Worm (Caenorhabditis elegans): ENCODE measurements around the gene F59B10.3.

The F59B10.3 gene

ce11 chrII:10555484-10556075 is 45.2 kb downstream of the F59B10.3 start (continued):
- no peak for TF ChIP-seq ZK185.1 (tag; optimal IDR thresholded peaks at IDR 0.05; ENCODE audit: poor library complexity, severe bottlenecking)
- TF ChIP-seq snpc-4 (GFP tag; optimal IDR thresholded peaks at IDR 0.05), result no peak
- TF ChIP-seq snpc-4 (tag; optimal IDR thresholded peaks at IDR 0.05), result peak in 2 of 4 experiments; percentile 36 to 68
- no peak for TF ChIP-seq rec-8 (tag; optimal IDR thresholded peaks at IDR 0.05)
- peak; percentile 66 for TF ChIP-seq zfh-2 (GFP tag; conservative IDR thresholded peaks at IDR 0.05)
- TF ChIP-seq him-1 (tag; optimal IDR thresholded peaks at IDR 0.05), result no peak
- no peak for TF ChIP-seq ceh-27 (GFP tag; optimal IDR thresholded peaks at IDR 0.05)
- TF ChIP-seq lsy-27 (tag; optimal IDR thresholded peaks at IDR 0.05; ENCODE audit: borderline replicate concordance, insufficient read depth), result no peak
- no peak for TF ChIP-seq ceh-100 (GFP tag; IDR thresholded peaks at IDR 0.05)
- no peak for TF ChIP-seq Y53F4B.3 (GFP tag; IDR thresholded peaks at IDR 0.05)
- TF ChIP-seq atf-7 (tag; optimal IDR thresholded peaks at IDR 0.05), result peak; percentile 30
- TF ChIP-seq C06A6.2 (GFP tag; conservative IDR thresholded peaks at IDR 0.05), result no peak; the same call in 1 of the 2 replicates
- no peak for TF ChIP-seq D2030.7 (GFP tag; IDR thresholded peaks at IDR 0.05)

DNA sequence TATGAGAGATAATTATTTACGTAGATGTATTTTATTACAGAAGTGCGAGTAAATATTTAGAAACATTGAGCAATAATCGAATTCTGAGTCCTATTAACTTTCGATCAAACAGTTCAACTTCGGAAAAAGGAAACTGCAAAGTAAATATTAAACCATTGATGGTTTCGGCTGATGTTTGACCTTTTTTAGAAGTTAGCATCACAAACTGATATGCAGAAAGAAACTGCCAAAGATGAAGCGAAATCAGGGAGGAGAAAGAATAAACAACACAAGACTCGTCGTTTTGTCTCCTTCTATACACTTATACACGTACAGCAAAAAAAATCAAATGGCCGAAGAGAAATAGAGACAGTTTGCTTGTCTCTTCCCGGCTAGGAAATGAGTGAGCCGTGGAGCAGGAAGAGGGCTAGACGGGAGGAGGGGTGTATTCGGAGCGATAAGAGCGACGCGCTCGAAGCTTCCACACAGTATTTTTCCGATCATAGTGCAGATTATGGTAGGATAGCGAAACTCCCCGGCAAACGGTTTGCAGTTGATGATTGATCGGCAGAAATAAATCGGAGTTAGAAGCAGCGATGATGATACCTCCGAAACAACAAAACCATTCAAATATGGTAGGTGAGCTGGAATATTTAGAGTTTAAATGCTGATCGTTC is 46.3 kb downstream of the F59B10.3 start:
- TF ChIP-seq Y53F4B.3 (GFP tag; IDR thresholded peaks at IDR 0.05), result no peak
- TF ChIP-seq lin-40 (tag; optimal IDR thresholded peaks at IDR 0.05), result no peak
- no peak for TF ChIP-seq xnd-1 (tag; optimal IDR thresholded peaks at IDR 0.05)
- TF ChIP-seq ztf-6 (GFP tag; IDR thresholded peaks at IDR 0.05), result no peak
- TF ChIP-seq hsf-1 (GFP tag; IDR thresholded peaks at IDR 0.05), result 0 out of 2 replicates have a peak, but pooled peaks have one; percentile 54
- TF ChIP-seq snpc-3.4 (tag; optimal IDR thresholded peaks at IDR 0.05), result no peak
- peak; percentile 74 for TF ChIP-seq nhr-80 (tag; optimal IDR thresholded peaks at IDR 0.05)
- TF ChIP-seq B0336.3 (GFP tag; IDR thresholded peaks at IDR 0.05), result peak; percentile 39; the same call in 1 of the 2 replicates
- TF ChIP-seq chd-7 (tag; optimal IDR thresholded peaks at IDR 0.05), result peak; percentile 14
- 0 out of 2 replicates have a peak, but pooled peaks have one; percentile 41 for TF ChIP-seq bed-1 (GFP tag; IDR thresholded peaks at IDR 0.05)
- TF ChIP-seq egrh-3 (GFP tag; IDR thresholded peaks at IDR 0.05), result no peak
- TF ChIP-seq let-607 (tag; optimal IDR thresholded peaks at IDR 0.05), result peak; percentile 18 to 50
- TF ChIP-seq zfh-2 (GFP tag; conservative IDR thresholded peaks at IDR 0.05), result peak; percentile 59; the same call in 1 of the 2 replicates
- 0 out of 2 replicates have a peak, but pooled peaks have one; percentile 11 for TF ChIP-seq egl-44 (GFP tag; IDR thresholded peaks at IDR 0.05)
- TF ChIP-seq sea-2 (GFP tag; IDR thresholded peaks at IDR 0.05), result no peak
- peak; percentile 87 for TF ChIP-seq ama-1 (optimal IDR thresholded peaks at IDR 0.05)
- TF ChIP-seq ama-1 (GFP tag; optimal IDR thresholded peaks at IDR 0.05), result no peak
- TF ChIP-seq ets-4 (GFP tag; optimal IDR thresholded peaks at IDR 0.05), result peak; percentile 38

DNA sequence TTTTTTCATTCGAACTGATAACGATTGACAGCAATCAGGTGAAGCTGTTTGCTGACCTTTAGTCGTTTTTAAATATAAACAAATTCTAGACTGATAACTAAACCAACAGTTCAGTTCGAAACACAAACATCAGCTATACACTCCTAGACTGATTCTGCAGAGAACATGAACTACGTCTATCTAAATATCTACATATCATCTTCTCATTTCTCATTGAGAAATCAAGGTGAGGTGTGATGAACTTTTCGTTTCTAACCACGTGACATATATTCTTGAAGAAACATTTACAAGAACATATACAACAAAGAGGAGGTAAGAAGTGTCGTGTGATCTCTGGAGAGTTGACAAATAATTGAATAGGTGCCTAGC is 46.8 kb downstream of the F59B10.3 start:
- no peak for TF ChIP-seq nfya-1 (tag; optimal IDR thresholded peaks at IDR 0.05; ENCODE audit: borderline replicate concordance, insufficient read depth)
- no peak for TF ChIP-seq akir-1 (GFP tag; optimal IDR thresholded peaks at IDR 0.05)
- TF ChIP-seq C17E4.6 (GFP tag; IDR thresholded peaks at IDR 0.05), result no peak
- no peak for TF ChIP-seq ccch-3 (GFP tag; optimal IDR thresholded peaks at IDR 0.05)
- TF ChIP-seq mel-28 (tag; optimal IDR thresholded peaks at IDR 0.05; ENCODE audit: borderline replicate concordance), result no peak
- no peak for TF ChIP-seq ztf-26 (tag; optimal IDR thresholded peaks at IDR 0.05)
- TF ChIP-seq rcor-1 (GFP tag; IDR thresholded peaks at IDR 0.05), result 0 out of 2 replicates have a peak, but pooled peaks have one; percentile 15
- TF ChIP-seq madf-3 (GFP tag; IDR thresholded peaks at IDR 0.05), result no peak
- no peak for TF ChIP-seq ztf-6 (GFP tag; IDR thresholded peaks at IDR 0.05)
- no peak for TF ChIP-seq egrh-3 (GFP tag; IDR thresholded peaks at IDR 0.05)
- TF ChIP-seq let-526 (GFP tag; IDR thresholded peaks at IDR 0.05), result no peak
- peak; percentile 22 for TF ChIP-seq nhr-80 (tag; optimal IDR thresholded peaks at IDR 0.05)
- no peak for TF ChIP-seq madf-6 (GFP tag; IDR thresholded peaks at IDR 0.05)
- no peak for TF ChIP-seq ztf-28 (GFP tag; IDR thresholded peaks at IDR 0.05)
- TF ChIP-seq nfya-2 (GFP tag; IDR thresholded peaks at IDR 0.05), result no peak
- 0 out of 2 replicates have a peak, but pooled peaks have one; percentile 48 for TF ChIP-seq egl-44 (GFP tag; IDR thresholded peaks at IDR 0.05)
- peak; percentile 25 for TF ChIP-seq lin-40 (tag; optimal IDR thresholded peaks at IDR 0.05)
- TF ChIP-seq B0035.1 (tag; optimal IDR thresholded peaks at IDR 0.05), result no peak
- TF ChIP-seq ceh-40 (GFP tag; IDR thresholded peaks at IDR 0.05), result no peak
- TF ChIP-seq lag-1 (GFP tag; IDR thresholded peaks at IDR 0.05), result no peak
